Fruit fly (Drosophila melanogaster) whole organism, pupa: ENCODE results near the gene Cul2.

Experiments
- CG10348 ChIP-seq: fragments of 200-800 bp; sonication (Bioruptor generic); IDR thresholded peaks from 2 replicates; pipeline ENCODE4 v1.3.6; 2022; ENCODE audit warnings: missing biosample characterization, missing genetic modification characterization
- CG12605 ChIP-seq: fragments of 200-800 bp; sonication (Bioruptor generic); IDR thresholded peaks from 2 replicates; pipeline ENCODE4 v1.3.6; 2022; ENCODE audit warnings: missing biosample characterization, missing genetic modification characterization
- CG13204 ChIP-seq: fragments of 200-800 bp; sonication (Bioruptor generic); optimal IDR thresholded peaks from 2 replicates; lab custom pipeline; 2018; ENCODE audit warnings: missing biosample characterization, mild to moderate bottlenecking, missing genetic modification characterization, moderate library complexity
- CG14655 ChIP-seq: fragments of 200-800 bp; sonication (Bioruptor generic); optimal IDR thresholded peaks from 3 replicates; lab custom pipeline; 2017; ENCODE audit warnings: mild to moderate bottlenecking, missing biosample characterization, missing genetic modification reagents, missing genetic modification characterization
- CG15710 ChIP-seq: fragments of 200-800 bp; sonication (Bioruptor generic); optimal IDR thresholded peaks from 2 replicates; lab custom pipeline; 2018; ENCODE audit warnings: missing biosample characterization, mild to moderate bottlenecking, missing genetic modification characterization, moderate library complexity
- CG17806 ChIP-seq: fragments of 200-800 bp; sonication (Bioruptor generic); optimal IDR thresholded peaks from 2 replicates; lab custom pipeline; 2018; ENCODE audit warnings: missing biosample characterization, mild to moderate bottlenecking, missing genetic modification characterization, moderate library complexity
- CG32121 ChIP-seq: fragments of 200-800 bp; sonication (Bioruptor generic); IDR thresholded peaks from 2 replicates; pipeline ENCODE4 v1.3.6; 2022; ENCODE audit warnings: missing biosample characterization, missing genetic modification characterization
- CG34367 ChIP-seq: fragments of 200-800 bp; sonication (Bioruptor generic); optimal IDR thresholded peaks from 2 replicates; lab custom pipeline; 2018; ENCODE audit warnings: missing biosample characterization, mild to moderate bottlenecking, missing genetic modification characterization
- CG4496 ChIP-seq: fragments of 200-800 bp; sonication (Bioruptor generic); IDR thresholded peaks from 3 replicates; pipeline ENCODE4 v1.3.6; 2022; ENCODE audit warnings: missing biosample characterization, missing genetic modification characterization
- CG8159 ChIP-seq: fragments of 200-800 bp; sonication (Bioruptor generic); optimal IDR thresholded peaks from 3 replicates; lab custom pipeline; 2018; ENCODE audit warnings: missing biosample characterization, mild to moderate bottlenecking, missing genetic modification characterization, moderate library complexity
- CG8301 ChIP-seq: fragments of 200-800 bp; sonication (Bioruptor generic); optimal IDR thresholded peaks from 2 replicates; lab custom pipeline; 2018; ENCODE audit warnings: missing biosample characterization, mild to moderate bottlenecking, missing genetic modification characterization
- CG9948 ChIP-seq: fragments of 200-800 bp; sonication (Bioruptor generic); optimal IDR thresholded peaks from 2 replicates; lab custom pipeline; 2018; ENCODE audit warnings: missing biosample characterization, mild to moderate bottlenecking, missing genetic modification characterization, moderate library complexity
- D1 ChIP-seq: fragments of 200-800 bp; sonication (Bioruptor generic); optimal IDR thresholded peaks from 2 replicates; lab custom pipeline; 2018; ENCODE audit warnings: missing biosample characterization, mild to moderate bottlenecking, missing genetic modification characterization, moderate library complexity
- EcR ChIP-seq: fragments of 200-800 bp; sonication (Bioruptor generic); optimal IDR thresholded peaks from 3 replicates; lab custom pipeline; 2019; ENCODE audit warnings: missing biosample characterization, missing genetic modification characterization, mild to moderate bottlenecking, moderate library complexity, missing genetic modification reagents
- Ets98B ChIP-seq: fragments of 200-800 bp; sonication (Bioruptor generic); IDR thresholded peaks from 2 replicates; pipeline ENCODE4 v1.3.6; 2022; ENCODE audit warnings: missing biosample characterization, missing genetic modification characterization
- Pif1A ChIP-seq: fragments of 200-800 bp; sonication (Bioruptor generic); optimal IDR thresholded peaks from 3 replicates; lab custom pipeline; 2016; ENCODE audit warnings: missing biosample characterization, missing genetic modification characterization
- Pif1B ChIP-seq: fragments of 200-800 bp; sonication (Bioruptor generic); optimal IDR thresholded peaks from 3 replicates; lab custom pipeline; 2016; ENCODE audit warnings: missing biosample characterization, missing genetic modification characterization
- Snoo ChIP-seq: fragments of 200-800 bp; sonication (Bioruptor generic); optimal IDR thresholded peaks from 3 replicates; lab custom pipeline; 2017; ENCODE audit warnings: missing biosample characterization, mild to moderate bottlenecking, missing genetic modification characterization, inconsistent platforms
- fd96Ca ChIP-seq: fragments of 200-800 bp; sonication (Bioruptor generic); IDR thresholded peaks from 3 replicates; pipeline ENCODE4 v1.3.6; 2022; ENCODE audit warnings: missing biosample characterization, missing genetic modification characterization
- gl ChIP-seq: fragments of 200-800 bp; sonication (Bioruptor generic); optimal IDR thresholded peaks from 2 replicates; lab custom pipeline; 2018; ENCODE audit warnings: missing biosample characterization, mild to moderate bottlenecking, missing genetic modification characterization
- rn ChIP-seq: fragments of 200-800 bp; sonication (Bioruptor generic); IDR thresholded peaks from 2 replicates; pipeline ENCODE4 v1.3.6; 2022; ENCODE audit warnings: missing biosample characterization, missing genetic modification characterization

Gene Cul2

DNA sequence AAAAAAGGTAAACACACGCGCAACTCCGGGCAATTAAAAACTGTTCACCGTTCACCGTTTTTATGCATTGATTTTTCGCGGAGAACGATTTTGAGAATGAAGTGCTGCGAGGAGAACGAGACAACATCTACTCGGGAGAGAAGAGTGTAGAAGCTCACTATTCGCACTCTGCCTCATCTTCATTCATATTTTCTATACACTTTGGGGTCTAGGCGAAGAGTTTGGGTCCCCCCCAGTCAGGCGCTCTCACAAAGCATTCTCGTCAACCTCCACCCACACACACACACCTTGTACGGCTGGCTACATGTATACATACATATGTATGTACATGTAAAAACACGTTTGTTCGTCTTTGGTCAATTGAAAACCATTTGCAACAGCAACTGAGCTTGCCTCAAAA is 18.0 kb downstream of the Cul2 start:
- no peak for TF ChIP-seq CG14655 (GFP tag; lab: Kevin White, UChicago)
- TF ChIP-seq CG9948 (tag; lab: Kevin White, UChicago) = no peak
- TF ChIP-seq CG32121 (GFP tag; lab: Robert Waterston, UW) = peak; percentile 42
- no peak for TF ChIP-seq fd96Ca (GFP tag; lab: Robert Waterston, UW)
- TF ChIP-seq Snoo = no peak
- 0 out of 3 replicates have a peak, but pooled peaks have one; percentile 13 for TF ChIP-seq CG4496
- TF ChIP-seq CG34367 (tag; lab: Kevin White, UChicago) = no peak

DNA sequence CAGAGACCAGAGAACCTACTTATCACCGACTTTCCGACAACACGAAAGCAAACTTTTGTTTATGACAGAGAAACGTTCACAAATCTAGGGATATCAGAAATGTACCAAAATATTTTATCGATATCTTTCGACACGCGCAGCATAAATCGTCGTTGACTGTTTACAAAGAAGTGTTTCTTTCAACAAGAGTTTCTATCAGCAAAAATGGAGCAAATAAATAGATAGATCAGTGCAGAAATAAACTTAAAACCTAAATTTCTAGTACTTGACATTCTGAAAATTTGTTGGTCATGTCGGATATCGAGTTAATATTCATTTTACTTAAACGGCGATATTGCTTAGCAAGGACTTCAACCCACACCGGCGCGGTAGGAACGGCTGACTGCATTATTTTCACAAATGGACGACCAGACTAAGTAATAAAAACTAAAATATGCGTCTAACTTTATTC is 19.0 kb downstream of the Cul2 start, which contains the start of gene CG2225:
Gene CG2225, minus strand, starts transcription at position 51 of the 451 bp plus-strand sequence.
- TF ChIP-seq CG14655 (GFP tag; lab: Kevin White, UChicago) = no peak
- TF ChIP-seq gl = no peak
- 0 out of 3 replicates have a peak, but pooled peaks have one; percentile 20 for TF ChIP-seq CG4496

DNA sequence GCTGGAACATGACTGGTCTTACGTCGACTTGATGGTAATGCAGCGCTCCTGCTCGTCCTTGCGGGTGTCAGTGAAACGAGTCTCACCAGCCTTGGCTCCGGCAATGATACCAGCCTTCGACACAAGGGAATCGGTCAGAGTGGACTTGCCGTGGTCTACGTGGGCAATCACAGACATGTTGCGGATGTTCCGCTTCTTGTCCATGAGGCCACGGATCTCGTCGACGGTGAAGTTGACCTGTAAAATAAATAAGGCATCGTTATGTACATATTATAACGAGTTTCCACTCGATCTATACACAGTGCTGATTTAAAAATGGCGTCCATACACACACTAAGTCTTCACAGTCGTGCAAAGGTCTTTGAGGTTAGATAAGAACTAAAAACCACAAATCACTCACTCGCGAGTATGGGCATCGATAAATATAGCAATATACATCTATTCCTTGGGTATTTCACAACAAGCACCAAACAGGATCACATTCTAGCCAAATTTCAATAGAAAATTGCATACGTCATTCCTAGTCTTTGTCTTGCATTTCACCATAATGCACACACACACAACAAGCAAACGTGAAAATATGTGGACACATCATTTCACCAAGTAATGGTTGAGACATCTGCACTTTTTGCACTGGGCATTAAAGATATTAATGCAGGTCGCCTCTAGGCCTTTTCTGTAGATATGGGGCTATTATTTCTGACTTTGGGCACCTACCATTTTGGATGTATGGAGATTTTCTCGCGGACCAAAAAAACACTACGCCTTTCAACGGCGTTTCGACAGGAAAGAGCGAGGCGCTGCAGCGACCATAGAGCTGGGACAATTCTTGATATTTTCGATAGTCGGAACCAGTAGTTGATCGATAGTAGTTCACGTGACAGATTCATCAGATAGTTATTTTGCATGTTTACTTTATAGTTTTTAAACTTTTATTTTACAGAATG is 23.1 kb downstream of the Cul2 start, which contains the start of gene eEF2:
Gene eEF2, minus strand, starts transcription at position 843 of the 947 bp plus-strand sequence.
- TF ChIP-seq CG8301 (tag; lab: Kevin White, UChicago) = peak; percentile 25
- peak; percentile 81 for TF ChIP-seq Snoo
- TF ChIP-seq CG13204 (GFP tag; lab: Kevin White, UChicago) = no peak
- TF ChIP-seq CG10348 (GFP tag; lab: Robert Waterston, UW) = no peak
- TF ChIP-seq fd96Ca (GFP tag; lab: Robert Waterston, UW) = no peak
- peak; percentile 64 for TF ChIP-seq Pif1B
- no peak for TF ChIP-seq rn (GFP tag; lab: Robert Waterston, UW)
- peak; percentile 63 for TF ChIP-seq Pif1A (GFP tag; lab: Kevin White, UChicago)
- peak; percentile 61 for TF ChIP-seq CG15710 (tag; lab: Kevin White, UChicago)
- peak; percentile 49 for TF ChIP-seq Ets98B
- 0 out of 2 replicates have a peak, but pooled peaks have one; percentile 14 for TF ChIP-seq CG32121 (GFP tag; lab: Robert Waterston, UW)
- no peak for TF ChIP-seq CG4496
- no peak for TF ChIP-seq CG17806
- TF ChIP-seq CG14655 (GFP tag; lab: Kevin White, UChicago) = no peak
- TF ChIP-seq CG12605 (GFP tag; lab: Robert Waterston, UW) = peak; percentile 65
- TF ChIP-seq CG9948 (tag; lab: Kevin White, UChicago) = peak; percentile 31
- TF ChIP-seq CG8159 = peak; percentile 54
- TF ChIP-seq D1 (tag; lab: Kevin White, UChicago) = peak; percentile 26
- TF ChIP-seq gl = peak; percentile 36
- TF ChIP-seq CG34367 (tag; lab: Kevin White, UChicago) = peak; percentile 62
- no peak for TF ChIP-seq EcR (GFP tag; lab: Kevin White, UChicago)

dm6 chr2L:21683053-21683767 is 24.7 kb downstream of the Cul2 start:
- TF ChIP-seq fd96Ca (GFP tag; lab: Robert Waterston, UW) (no peak), CG15710 (tag; lab: Kevin White, UChicago) (no peak), CG34367 (tag; lab: Kevin White, UChicago) (no peak), CG9948 (tag; lab: Kevin White, UChicago) (no peak), D1 (tag; lab: Kevin White, UChicago) (no peak), CG32121 (GFP tag; lab: Robert Waterston, UW) (no peak), Ets98B (no peak), CG4496 (no peak), Pif1B (no peak), EcR (GFP tag; lab: Kevin White, UChicago) (no peak), Snoo (no peak)

- TF ChIP-seq CG15710 (tag; lab: Kevin White, UChicago) (no peak), CG14655 (GFP tag; lab: Kevin White, UChicago) (no peak), EcR (GFP tag; lab: Kevin White, UChicago) (no peak), CG8159 (no peak), Snoo (no peak), CG34367 (tag; lab: Kevin White, UChicago) (no peak), CG13204 (GFP tag; lab: Kevin White, UChicago) (no peak), fd96Ca (GFP tag; lab: Robert Waterston, UW) (no peak), Pif1B (no peak), gl (no peak), CG8301 (tag; lab: Kevin White, UChicago) (no peak), Pif1A (GFP tag; lab: Kevin White, UChicago) (no peak), CG12605 (GFP tag; lab: Robert Waterston, UW) (no peak), CG4496 (no peak), CG32121 (GFP tag; lab: Robert Waterston, UW) (no peak), rn (GFP tag; lab: Robert Waterston, UW) (no peak), D1 (tag; lab: Kevin White, UChicago) (no peak), CG10348 (GFP tag; lab: Robert Waterston, UW) (no peak), CG9948 (tag; lab: Kevin White, UChicago) (no peak), CG17806 (no peak)
These were observed 25.3 kb downstream of the Cul2 start, which contains the start of gene nolo for dm6 chr2L:21683768-21684225. Gene nolo, plus strand, starts transcription at chr2L:21684106.
